Fruit fly (Drosophila melanogaster) whole organism, embryonic: ENCODE data around the gene Hsp70Ba.
A peak's percentile ranks its signal among the peaks of the same experiment; 100 is the strongest.

ENCODE experiments used
- Abd-B ChIP-seq: fragments of 200-800 bp; sonication (Bioruptor generic); optimal IDR thresholded peaks from 2 replicates; lab custom pipeline; 2018; ENCODE audit warnings: missing biosample characterization, mild to moderate bottlenecking, missing genetic modification characterization, moderate library complexity
- Bgb ChIP-seq: fragments of 200-800 bp; sonication (Bioruptor generic); IDR thresholded peaks from 2 replicates; pipeline ENCODE4 v1.3.6; 2022; ENCODE audit warnings: missing biosample characterization, missing genetic modification characterization; ENCODE audit not compliant: partially characterized antibody
- CG10274 ChIP-seq: fragments of 200-800 bp; sonication (Bioruptor generic); optimal IDR thresholded peaks from 3 replicates; lab custom pipeline; 2017; ENCODE audit warnings: missing biosample characterization, mild to moderate bottlenecking, missing genetic modification characterization
- CG10321 ChIP-seq: fragments of 200-800 bp; sonication (Bioruptor generic); IDR thresholded peaks from 2 replicates; pipeline ENCODE4 v1.3.6; 2022; ENCODE audit warnings: missing biosample characterization, missing genetic modification characterization
- CG12071 ChIP-seq: fragments of 200-800 bp; sonication (Bioruptor generic); optimal IDR thresholded peaks from 3 replicates; lab custom pipeline; 2018; ENCODE audit warnings: missing biosample characterization, mild to moderate bottlenecking, missing genetic modification characterization
- CG1233 ChIP-seq: fragments of 200-800 bp; sonication (Bioruptor generic); optimal IDR thresholded peaks from 4 replicates; lab custom pipeline; 2018; ENCODE audit warnings: missing biosample characterization, mild to moderate bottlenecking, missing genetic modification characterization
- CG12659 ChIP-seq: fragments of 200-800 bp; sonication (Bioruptor generic); optimal IDR thresholded peaks from 3 replicates; lab custom pipeline; 2017; ENCODE audit warnings: mild to moderate bottlenecking, missing biosample characterization, missing genetic modification reagents, missing genetic modification characterization
- CG14965 ChIP-seq: fragments of 200-800 bp; sonication (Bioruptor generic); optimal IDR thresholded peaks from 2 replicates; lab custom pipeline; 2016; ENCODE audit warnings: missing biosample characterization, missing genetic modification characterization, borderline replicate concordance
- CG1647 ChIP-seq: fragments of 200-800 bp; sonication (Bioruptor generic); optimal IDR thresholded peaks from 3 replicates; lab custom pipeline; 2016; ENCODE audit warnings: missing biosample characterization, missing genetic modification characterization
- CG16813 ChIP-seq: fragments of 200-800 bp; sonication (Bioruptor generic); IDR thresholded peaks from 3 replicates; pipeline ENCODE4 v1.3.6; 2022; ENCODE audit warnings: missing biosample characterization, missing genetic modification characterization; ENCODE audit not compliant: partially characterized antibody
- CG33213 ChIP-seq: fragments of 200-800 bp; sonication (Bioruptor generic); optimal IDR thresholded peaks from 3 replicates; lab custom pipeline; 2016; ENCODE audit warnings: missing biosample characterization, missing genetic modification characterization
- CG4424 ChIP-seq: fragments of 200-800 bp; sonication (Bioruptor generic); optimal IDR thresholded peaks from 3 replicates; lab custom pipeline; 2016; ENCODE audit warnings: missing biosample characterization, missing genetic modification characterization
- CG6254 ChIP-seq: fragments of 200-800 bp; sonication (Bioruptor generic); optimal IDR thresholded peaks from 3 replicates; lab custom pipeline; 2017; ENCODE audit warnings: mild to moderate bottlenecking, missing biosample characterization, missing genetic modification reagents, missing genetic modification characterization
- CG6854 ChIP-seq: fragments of 200-800 bp; sonication (Bioruptor generic); optimal IDR thresholded peaks from 3 replicates; lab custom pipeline; 2017; ENCODE audit warnings: missing biosample characterization, mild to moderate bottlenecking, missing genetic modification characterization
- CG8089 ChIP-seq: fragments of 200-800 bp; sonication (Bioruptor generic); optimal IDR thresholded peaks from 3 replicates; lab custom pipeline; 2016; ENCODE audit warnings: missing biosample characterization, missing genetic modification characterization
- CG9797 ChIP-seq: fragments of 200-800 bp; sonication (Bioruptor generic); optimal IDR thresholded peaks from 3 replicates; lab custom pipeline; 2018; ENCODE audit warnings: missing biosample characterization, mild to moderate bottlenecking, missing genetic modification characterization
- Dll ChIP-seq: fragments of 200-800 bp; sonication (Bioruptor generic); IDR thresholded peaks from 4 replicates; pipeline ENCODE4 v1.3.6; 2022; ENCODE audit warnings: missing biosample characterization, missing genetic modification characterization; ENCODE audit not compliant: partially characterized antibody
- Eip74EF ChIP-seq, 2 experiments: fragments of 200-800 bp in 1 of 2; fragments of >200 bp in 1 of 2; sonication (Bioruptor generic) in 1 of 2; optimal IDR thresholded peaks; 2 replicates each; lab custom pipeline; 2017 to 2019; ENCODE audit warnings: missing biosample characterization in 2 of 2, missing genetic modification characterization in 2 of 2, mild to moderate bottlenecking in 1 of 2, moderate library complexity in 1 of 2
- Fer2 ChIP-seq: fragments of 200-800 bp; sonication (Bioruptor generic); optimal IDR thresholded peaks from 2 replicates; lab custom pipeline; 2018; ENCODE audit warnings: missing biosample characterization, mild to moderate bottlenecking, missing genetic modification characterization, moderate library complexity
- Hey ChIP-seq: fragments of 200-800 bp; sonication (Bioruptor generic); optimal IDR thresholded peaks from 3 replicates; lab custom pipeline; 2018; ENCODE audit warnings: missing biosample characterization, mild to moderate bottlenecking, missing genetic modification characterization
- Hr78 ChIP-seq, 2 experiments: fragments of 200-800 bp in 1 of 2; fragments of >200 bp in 1 of 2; sonication (Bioruptor generic) in 1 of 2; optimal IDR thresholded peaks; 2 replicates each; lab custom pipeline; 2017 to 2019; ENCODE audit warnings: missing biosample characterization in 2 of 2, missing genetic modification characterization in 2 of 2, mild to moderate bottlenecking in 1 of 2, moderate library complexity in 1 of 2
- NfI ChIP-seq: fragments of 200-800 bp; sonication (Bioruptor generic); optimal IDR thresholded peaks from 3 replicates; lab custom pipeline; 2018; ENCODE audit warnings: missing biosample characterization, mild to moderate bottlenecking, missing genetic modification characterization, moderate library complexity
- Opbp ChIP-seq: fragments of 200-800 bp; sonication (Bioruptor generic); IDR thresholded peaks from 3 replicates; pipeline ENCODE4 v1.3.6; 2022; ENCODE audit warnings: missing biosample characterization, missing genetic modification characterization; ENCODE audit not compliant: partially characterized antibody
- Ravus ChIP-seq: fragments of 200-800 bp; sonication (Bioruptor generic); IDR thresholded peaks from 2 replicates; pipeline ENCODE4 v1.3.6; 2022; ENCODE audit warnings: missing biosample characterization, missing genetic modification characterization
- Side ChIP-seq: fragments of 200-800 bp; sonication (Bioruptor generic); optimal IDR thresholded peaks from 2 replicates; lab custom pipeline; 2016; ENCODE audit warnings: missing biosample characterization, missing genetic modification characterization
- Usf ChIP-seq: fragments of 200-800 bp; sonication (Bioruptor generic); optimal IDR thresholded peaks from 2 replicates; lab custom pipeline; 2017; ENCODE audit warnings: missing genotype, missing biosample characterization, missing genetic modification characterization
- ase ChIP-seq: fragments of 200-800 bp; sonication (Bioruptor generic); IDR thresholded peaks from 3 replicates; pipeline ENCODE4 v1.3.6; 2022; ENCODE audit warnings: missing biosample characterization, missing genetic modification characterization
- bbx ChIP-seq: fragments of 200-800 bp; sonication (Bioruptor generic); IDR thresholded peaks from 2 replicates; pipeline ENCODE4 v1.3.6; 2022; ENCODE audit warnings: missing biosample characterization, missing genetic modification characterization; ENCODE audit not compliant: partially characterized antibody
- cas ChIP-seq: fragments of 200-800 bp; sonication (Bioruptor generic); IDR thresholded peaks from 2 replicates; pipeline ENCODE4 v1.3.6; 2022; ENCODE audit warnings: missing biosample characterization, missing genetic modification characterization
- cato ChIP-seq: fragments of 200-800 bp; sonication (Bioruptor generic); optimal IDR thresholded peaks from 2 replicates; lab custom pipeline; 2016; ENCODE audit warnings: missing biosample characterization, missing genetic modification characterization, borderline replicate concordance
- chn ChIP-seq: fragments of 200-800 bp; sonication (Bioruptor generic); optimal IDR thresholded peaks from 2 replicates; lab custom pipeline; 2016; ENCODE audit warnings: missing biosample characterization, missing genetic modification characterization
- crc ChIP-seq: fragments of 200-800 bp; sonication (Bioruptor generic); optimal IDR thresholded peaks from 2 replicates; lab custom pipeline; 2016; ENCODE audit warnings: missing biosample characterization, missing genetic modification characterization
- cwo ChIP-seq: fragments of 200-800 bp; sonication (Bioruptor generic); optimal IDR thresholded peaks from 3 replicates; lab custom pipeline; 2017; ENCODE audit warnings: missing biosample characterization, missing genetic modification characterization, mild to moderate bottlenecking, moderate library complexity, missing genetic modification reagents
- fru ChIP-seq: fragments of >200 bp; optimal IDR thresholded peaks from 2 replicates; lab custom pipeline; 2017
- fu2 ChIP-seq: fragments of 200-800 bp; sonication (Bioruptor generic); optimal IDR thresholded peaks from 2 replicates; lab custom pipeline; 2016; ENCODE audit warnings: missing biosample characterization, missing genetic modification characterization
- gem ChIP-seq: fragments of 200-800 bp; sonication (Bioruptor generic); optimal IDR thresholded peaks from 2 replicates; lab custom pipeline; 2019; ENCODE audit warnings: missing biosample characterization, mild to moderate bottlenecking, missing genetic modification characterization, moderate library complexity
- hbn ChIP-seq: fragments of 200-800 bp; sonication (Bioruptor generic); IDR thresholded peaks from 2 replicates; pipeline ENCODE4 v1.3.6; 2022; ENCODE audit warnings: missing biosample characterization, missing genetic modification characterization; ENCODE audit not compliant: partially characterized antibody
- ken ChIP-seq: fragments of 200-800 bp; sonication (Bioruptor generic); IDR thresholded peaks from 3 replicates; pipeline ENCODE4 v1.3.6; 2022; ENCODE audit warnings: missing biosample characterization, missing genetic modification characterization
- mirr ChIP-seq: fragments of 200-800 bp; sonication (Bioruptor generic); optimal IDR thresholded peaks from 3 replicates; lab custom pipeline; 2018; ENCODE audit warnings: missing biosample characterization, mild to moderate bottlenecking, missing genetic modification characterization
- mld ChIP-seq: fragments of 200-800 bp; sonication (Bioruptor generic); IDR thresholded peaks from 3 replicates; pipeline ENCODE4 v1.3.6; 2022; ENCODE audit warnings: missing biosample characterization, missing genetic modification characterization; ENCODE audit not compliant: partially characterized antibody
- oc ChIP-seq: fragments of 200-800 bp; sonication (Bioruptor generic); optimal IDR thresholded peaks from 2 replicates; lab custom pipeline; 2018; ENCODE audit warnings: missing biosample characterization, mild to moderate bottlenecking, missing genetic modification characterization, moderate library complexity
- peb ChIP-seq: fragments of 200-800 bp; sonication (Bioruptor generic); IDR thresholded peaks from 2 replicates; pipeline ENCODE4 v1.3.6; 2022; ENCODE audit warnings: missing biosample characterization, missing genetic modification characterization
- pfk ChIP-seq: fragments of 200-800 bp; sonication (Bioruptor generic); optimal IDR thresholded peaks from 2 replicates; lab custom pipeline; 2018; ENCODE audit warnings: missing biosample characterization, mild to moderate bottlenecking, missing genetic modification characterization, moderate library complexity
- pita ChIP-seq: fragments of 200-800 bp; sonication (Bioruptor generic); optimal IDR thresholded peaks from 2 replicates; lab custom pipeline; 2017; ENCODE audit warnings: missing biosample characterization, mild to moderate bottlenecking, missing genetic modification characterization
- slp2 ChIP-seq: fragments of 200-800 bp; sonication (Bioruptor generic); optimal IDR thresholded peaks from 2 replicates; lab custom pipeline; 2016; ENCODE audit warnings: missing biosample characterization, missing genetic modification characterization
- stwl ChIP-seq: fragments of 200-800 bp; sonication (Bioruptor generic); optimal IDR thresholded peaks from 3 replicates; lab custom pipeline; 2018; ENCODE audit warnings: missing biosample characterization, mild to moderate bottlenecking, missing genetic modification characterization, moderate library complexity
- zen ChIP-seq: fragments of 200-800 bp; sonication (Bioruptor generic); optimal IDR thresholded peaks from 3 replicates; lab custom pipeline; 2018; ENCODE audit warnings: missing biosample characterization, mild to moderate bottlenecking, missing genetic modification characterization, moderate library complexity
- zen2 ChIP-seq: fragments of 200-800 bp; sonication (Bioruptor generic); IDR thresholded peaks from 3 replicates; pipeline ENCODE4 v1.3.6; 2022; ENCODE audit warnings: missing biosample characterization, missing genetic modification characterization; ENCODE audit not compliant: partially characterized antibody

Hsp70Ba gene

dm6 chr3R:12439401-12440143 lies 28.0 kb downstream of the Hsp70Ba start, which contains the start of gene Desat1 (continued):
- TF ChIP-seq Usf (GFP tag; lab: Kevin White, UChicago) (no peak), bbx (GFP tag; lab: Robert Waterston, UW) (peak; percentile 96), CG1233 (GFP tag; lab: Kevin White, UChicago) (no peak), oc (tag; lab: Kevin White, UChicago) (no peak), CG10274 (no peak), hbn (peak; percentile 89), CG33213 (GFP tag; lab: Kevin White, UChicago) (no peak), CG12071 (GFP tag; lab: Kevin White, UChicago) (no peak), Hey (tag; lab: Kevin White, UChicago) (no peak), fru (lab: Kevin White, UChicago) (no peak), CG8089 (no peak), Bgb (GFP tag; lab: Robert Waterston, UW) (peak; percentile 90), mirr (no peak), crc (GFP tag; lab: Kevin White, UChicago) (no peak), Hr78 (GFP tag; optimal IDR thresholded peaks at IDR 0.05; lab: Kevin White, UChicago) (peak in 1 of 2 experiments; percentile 41), pita (GFP tag; lab: Kevin White, UChicago) (no peak), CG1647 (GFP tag; lab: Kevin White, UChicago) (no peak), Dll (GFP tag; lab: Robert Waterston, UW) (peak; percentile 93), chn (no peak), ase (no peak), fu2 (GFP tag; lab: Kevin White, UChicago) (no peak), pfk (no peak), CG14965 (GFP tag; lab: Kevin White, UChicago) (no peak), Fer2 (tag; lab: Kevin White, UChicago) (no peak), CG9797 (no peak), CG6254 (GFP tag; lab: Kevin White, UChicago) (no peak), zen (peak; percentile 79), cas (GFP tag; lab: Robert Waterston, UW) (no peak), slp2 (GFP tag; lab: Kevin White, UChicago) (no peak), gem (tag; lab: Kevin White, UChicago) (peak; percentile 11), Opbp (peak; percentile 93), CG6854 (GFP tag; lab: Kevin White, UChicago) (no peak), CG16813 (GFP tag; lab: Robert Waterston, UW) (peak; percentile 90), cwo (GFP tag; lab: Kevin White, UChicago) (peak; percentile 80), Side (GFP tag; lab: Kevin White, UChicago) (no peak), mld (GFP tag; lab: Robert Waterston, UW) (peak; percentile 72), ken (GFP tag; lab: Robert Waterston, UW) (no peak), CG4424 (GFP tag; lab: Kevin White, UChicago) (no peak), zen2 (GFP tag; lab: Robert Waterston, UW) (peak; percentile 88), CG12659 (peak; percentile 23), NfI (GFP tag; lab: Kevin White, UChicago) (no peak), stwl (tag; lab: Kevin White, UChicago) (peak; percentile 86), CG10321 (GFP tag; lab: Robert Waterston, UW) (no peak), Ravus (GFP tag; lab: Robert Waterston, UW) (no peak), Abd-B (GFP tag; lab: Kevin White, UChicago) (peak; percentile 41), peb (GFP tag; lab: Robert Waterston, UW) (no peak), cato (GFP tag; lab: Kevin White, UChicago) (no peak), Eip74EF (GFP tag; optimal IDR thresholded peaks at IDR 0.05; lab: Kevin White, UChicago) (no peak)
